Fruit fly (Drosophila melanogaster) whole organism, embryonic: ENCODE measurements around the gene Psa.

ENCODE experiments used
- Blimp-1 ChIP-seq: fragments of 200-800 bp; sonication (Bioruptor generic); optimal IDR thresholded peaks from 3 replicates; lab custom pipeline; 2018; ENCODE audit warnings: missing biosample characterization, missing genetic modification characterization, mild to moderate bottlenecking, moderate library complexity, missing genetic modification reagents
- CG10267 ChIP-seq: fragments of 200-800 bp; sonication (Bioruptor generic); optimal IDR thresholded peaks from 2 replicates; lab custom pipeline; 2018; ENCODE audit warnings: missing biosample characterization, mild to moderate bottlenecking, missing genetic modification characterization, moderate library complexity
- CG10274 ChIP-seq: fragments of 200-800 bp; sonication (Bioruptor generic); optimal IDR thresholded peaks from 3 replicates; lab custom pipeline; 2017; ENCODE audit warnings: missing biosample characterization, mild to moderate bottlenecking, missing genetic modification characterization
- CG11398 ChIP-seq: fragments of 200-800 bp; sonication (Bioruptor generic); optimal IDR thresholded peaks from 2 replicates; lab custom pipeline; 2016; ENCODE audit warnings: missing biosample characterization, missing genetic modification characterization
- CG11695 ChIP-seq: fragments of 200-800 bp; sonication (Bioruptor generic); IDR thresholded peaks from 3 replicates; pipeline ENCODE4 v1.3.6; 2022; ENCODE audit warnings: missing biosample characterization, missing genetic modification characterization
- CG12219 ChIP-seq: fragments of 200-800 bp; sonication (Bioruptor generic); optimal IDR thresholded peaks from 3 replicates; lab custom pipeline; 2018; ENCODE audit warnings: missing biosample characterization, mild to moderate bottlenecking, missing genetic modification characterization
- CG1233 ChIP-seq: fragments of 200-800 bp; sonication (Bioruptor generic); optimal IDR thresholded peaks from 4 replicates; lab custom pipeline; 2018; ENCODE audit warnings: missing biosample characterization, mild to moderate bottlenecking, missing genetic modification characterization
- CG12744 ChIP-seq: fragments of 200-800 bp; sonication (Bioruptor generic); optimal IDR thresholded peaks from 2 replicates; lab custom pipeline; 2016; ENCODE audit warnings: missing biosample characterization, missing genetic modification characterization
- CG13287 ChIP-seq: fragments of 200-800 bp; sonication (Bioruptor generic); IDR thresholded peaks from 2 replicates; pipeline ENCODE4 v1.3.6; 2022; ENCODE audit warnings: missing biosample characterization, missing genetic modification characterization; ENCODE audit not compliant: partially characterized antibody
- CG13296 ChIP-seq: fragments of 200-800 bp; sonication (Bioruptor generic); optimal IDR thresholded peaks from 3 replicates; lab custom pipeline; 2018; ENCODE audit warnings: missing biosample characterization, mild to moderate bottlenecking, missing genetic modification characterization
- CG13424 ChIP-seq: fragments of 200-800 bp; sonication (Bioruptor generic); optimal IDR thresholded peaks from 2 replicates; lab custom pipeline; 2019; ENCODE audit warnings: missing biosample characterization, mild to moderate bottlenecking, missing genetic modification characterization, moderate library complexity
- CG13775 ChIP-seq: fragments of 200-800 bp; sonication (Bioruptor generic); optimal IDR thresholded peaks from 3 replicates; lab custom pipeline; 2017; ENCODE audit warnings: missing biosample characterization, mild to moderate bottlenecking, missing genetic modification characterization
- CG14965 ChIP-seq: fragments of 200-800 bp; sonication (Bioruptor generic); optimal IDR thresholded peaks from 2 replicates; lab custom pipeline; 2016; ENCODE audit warnings: missing biosample characterization, missing genetic modification characterization, borderline replicate concordance
- CG15269 ChIP-seq: fragments of 200-800 bp; sonication (Bioruptor generic); optimal IDR thresholded peaks from 2 replicates; lab custom pipeline; 2018; ENCODE audit warnings: missing biosample characterization, mild to moderate bottlenecking, missing genetic modification characterization, moderate library complexity
- CG15514 ChIP-seq: fragments of 200-800 bp; sonication (Bioruptor generic); optimal IDR thresholded peaks from 3 replicates; lab custom pipeline; 2017; ENCODE audit warnings: missing biosample characterization, missing genetic modification characterization, mild to moderate bottlenecking, moderate library complexity, missing genetic modification reagents
- CG17361 ChIP-seq: fragments of 200-800 bp; sonication (Bioruptor generic); IDR thresholded peaks from 3 replicates; pipeline ENCODE4 v1.3.6; 2022; ENCODE audit warnings: missing biosample characterization, missing genetic modification characterization
- CG17385 ChIP-seq: fragments of 200-800 bp; sonication (Bioruptor generic); optimal IDR thresholded peaks from 3 replicates; lab custom pipeline; 2018; ENCODE audit warnings: missing biosample characterization, mild to moderate bottlenecking, missing genetic modification characterization
- CG2199 ChIP-seq: fragments of 200-800 bp; sonication (Bioruptor generic); IDR thresholded peaks from 3 replicates; pipeline ENCODE4 v1.3.6; 2022; ENCODE audit warnings: missing biosample characterization, missing genetic modification characterization
- CG31365 ChIP-seq: fragments of 200-800 bp; sonication (Bioruptor generic); optimal IDR thresholded peaks from 2 replicates; lab custom pipeline; 2018; ENCODE audit warnings: missing biosample characterization, mild to moderate bottlenecking, missing genetic modification characterization
- CG31388 ChIP-seq: fragments of 200-800 bp; sonication (Bioruptor generic); optimal IDR thresholded peaks from 2 replicates; lab custom pipeline; 2016; ENCODE audit warnings: missing biosample characterization, missing genetic modification characterization
- CG34422 ChIP-seq: fragments of 200-800 bp; sonication (Bioruptor generic); IDR thresholded peaks from 3 replicates; pipeline ENCODE4 v1.3.6; 2022; ENCODE audit warnings: missing biosample characterization, missing genetic modification characterization
- CG4730 ChIP-seq: fragments of 200-800 bp; sonication (Bioruptor generic); IDR thresholded peaks from 2 replicates; pipeline ENCODE4 v1.3.6; 2022; ENCODE audit warnings: missing biosample characterization, missing genetic modification characterization
- CG4820 ChIP-seq: fragments of 200-800 bp; sonication (Bioruptor generic); optimal IDR thresholded peaks from 3 replicates; lab custom pipeline; 2016; ENCODE audit warnings: missing biosample characterization, missing genetic modification characterization
- CG6765 ChIP-seq: fragments of 200-800 bp; sonication (Bioruptor generic); optimal IDR thresholded peaks from 3 replicates; lab custom pipeline; 2017; ENCODE audit warnings: missing biosample characterization, mild to moderate bottlenecking, missing genetic modification characterization
- CG7786 ChIP-seq: fragments of 200-800 bp; sonication (Bioruptor generic); optimal IDR thresholded peaks from 2 replicates; lab custom pipeline; 2016; ENCODE audit warnings: missing biosample characterization, missing genetic modification characterization
- CG9609 ChIP-seq: fragments of 200-800 bp; sonication (Bioruptor generic); optimal IDR thresholded peaks from 3 replicates; lab custom pipeline; 2016; ENCODE audit warnings: missing biosample characterization, missing genetic modification characterization
- CG9727 ChIP-seq: fragments of 200-800 bp; sonication (Bioruptor generic); optimal IDR thresholded peaks from 3 replicates; lab custom pipeline; 2017; ENCODE audit warnings: missing biosample characterization, mild to moderate bottlenecking, missing genetic modification characterization
- Dip2 ChIP-seq: fragments of 200-800 bp; sonication (Bioruptor generic); IDR thresholded peaks from 2 replicates; pipeline ENCODE4 v1.3.6; 2022; ENCODE audit warnings: missing biosample characterization, missing genetic modification characterization
- Mrtf ChIP-seq: fragments of 200-800 bp; sonication (Bioruptor generic); IDR thresholded peaks from 3 replicates; pipeline ENCODE4 v1.3.6; 2022; ENCODE audit warnings: missing biosample characterization, missing genetic modification characterization
- NC2α ChIP-seq: fragments of 200-800 bp; sonication (Bioruptor generic); optimal IDR thresholded peaks from 2 replicates; lab custom pipeline; 2016; ENCODE audit warnings: missing biosample characterization, missing genetic modification characterization
- NFAT ChIP-seq: fragments of 200-800 bp; sonication (Bioruptor generic); IDR thresholded peaks from 2 replicates; pipeline ENCODE4 v1.3.6; 2022; ENCODE audit warnings: missing biosample characterization, missing genetic modification characterization
- Oli ChIP-seq: fragments of 200-800 bp; sonication (Bioruptor generic); optimal IDR thresholded peaks from 2 replicates; lab custom pipeline; 2018; ENCODE audit warnings: missing biosample characterization, mild to moderate bottlenecking, missing genetic modification characterization, moderate library complexity
- Optix ChIP-seq: fragments of 200-800 bp; sonication (Bioruptor generic); IDR thresholded peaks from 3 replicates; pipeline ENCODE4 v1.3.6; 2022; ENCODE audit warnings: missing biosample characterization, missing genetic modification characterization
- PHDP ChIP-seq: fragments of 200-800 bp; sonication (Bioruptor generic); optimal IDR thresholded peaks from 3 replicates; lab custom pipeline; 2018; ENCODE audit warnings: missing biosample characterization, mild to moderate bottlenecking, missing genetic modification characterization, moderate library complexity
- Pdp1 ChIP-seq, 2 experiments: fragments of 200-800 bp; sonication (Bioruptor generic); optimal IDR thresholded peaks; 3 replicates each; lab custom pipeline; 2016; ENCODE audit warnings: missing biosample characterization in 2 of 2, missing genetic modification characterization in 2 of 2, mild to moderate bottlenecking in 1 of 2, moderate library complexity in 1 of 2
- ash1 ChIP-seq: fragments of 200-800 bp; sonication (Bioruptor generic); optimal IDR thresholded peaks from 2 replicates; lab custom pipeline; 2018; ENCODE audit warnings: missing biosample characterization, mild to moderate bottlenecking, missing genetic modification characterization
- btn ChIP-seq: fragments of 200-800 bp; sonication (Bioruptor generic); optimal IDR thresholded peaks from 2 replicates; lab custom pipeline; 2016; ENCODE audit warnings: missing biosample characterization, missing genetic modification characterization
- cato ChIP-seq: fragments of 200-800 bp; sonication (Bioruptor generic); optimal IDR thresholded peaks from 2 replicates; lab custom pipeline; 2016; ENCODE audit warnings: missing biosample characterization, missing genetic modification characterization, borderline replicate concordance
- chif ChIP-seq, 2 experiments: fragments of 200-800 bp; sonication (Bioruptor generic); optimal IDR thresholded peaks; 3 replicates each; lab custom pipeline; 2016; ENCODE audit warnings: missing biosample characterization in 2 of 2, missing genetic modification characterization in 2 of 2
- corto ChIP-seq: fragments of 200-800 bp; sonication (Bioruptor generic); optimal IDR thresholded peaks from 2 replicates; lab custom pipeline; 2016; ENCODE audit warnings: missing biosample characterization, mild to moderate bottlenecking, missing genetic modification characterization, moderate library complexity
- dati ChIP-seq: fragments of 200-800 bp; sonication (Bioruptor generic); IDR thresholded peaks from 2 replicates; pipeline ENCODE4 v1.3.6; 2022; ENCODE audit warnings: missing biosample characterization, missing genetic modification characterization
- fd96Cb ChIP-seq: fragments of 200-800 bp; sonication (Bioruptor generic); optimal IDR thresholded peaks from 2 replicates; lab custom pipeline; 2018; ENCODE audit warnings: missing biosample characterization, mild to moderate bottlenecking, missing genetic modification characterization, moderate library complexity
- jing ChIP-seq: fragments of 200-800 bp; sonication (Bioruptor generic); optimal IDR thresholded peaks from 2 replicates; lab custom pipeline; 2018; ENCODE audit warnings: missing biosample characterization, mild to moderate bottlenecking, missing genetic modification characterization
- odd ChIP-seq: fragments of 200-800 bp; sonication (Bioruptor generic); optimal IDR thresholded peaks from 2 replicates; lab custom pipeline; 2017; ENCODE audit warnings: missing biosample characterization, mild to moderate bottlenecking, missing genetic modification characterization
- rib ChIP-seq: fragments of 200-800 bp; sonication (Bioruptor generic); IDR thresholded peaks from 2 replicates; pipeline ENCODE4 v1.3.6; 2022; ENCODE audit warnings: missing biosample characterization, missing genetic modification characterization
- shn ChIP-seq: fragments of 200-800 bp; sonication (Bioruptor generic); optimal IDR thresholded peaks from 3 replicates; lab custom pipeline; 2016; ENCODE audit warnings: missing biosample characterization, missing genetic modification characterization
- sna ChIP-seq: fragments of 200-800 bp; sonication (Bioruptor generic); IDR thresholded peaks from 2 replicates; pipeline ENCODE4 v1.3.6; 2022; ENCODE audit warnings: missing biosample characterization, missing genetic modification characterization; ENCODE audit not compliant: partially characterized antibody
- tin ChIP-seq: fragments of 200-800 bp; sonication (Bioruptor generic); optimal IDR thresholded peaks from 3 replicates; lab custom pipeline; 2016; ENCODE audit warnings: missing biosample characterization, missing genetic modification characterization
- trem ChIP-seq: fragments of 200-800 bp; optimal IDR thresholded peaks from 3 replicates; lab custom pipeline; 2019; ENCODE audit warnings: missing biosample characterization, mild to moderate bottlenecking, missing genetic modification characterization, moderate library complexity
- ttk ChIP-seq: fragments of 200-800 bp; sonication (Bioruptor generic); IDR thresholded peaks from 2 replicates; pipeline ENCODE4 v2.1.2; 2022; ENCODE audit warnings: missing biosample characterization, missing genetic modification characterization

The Psa gene

DNA sequence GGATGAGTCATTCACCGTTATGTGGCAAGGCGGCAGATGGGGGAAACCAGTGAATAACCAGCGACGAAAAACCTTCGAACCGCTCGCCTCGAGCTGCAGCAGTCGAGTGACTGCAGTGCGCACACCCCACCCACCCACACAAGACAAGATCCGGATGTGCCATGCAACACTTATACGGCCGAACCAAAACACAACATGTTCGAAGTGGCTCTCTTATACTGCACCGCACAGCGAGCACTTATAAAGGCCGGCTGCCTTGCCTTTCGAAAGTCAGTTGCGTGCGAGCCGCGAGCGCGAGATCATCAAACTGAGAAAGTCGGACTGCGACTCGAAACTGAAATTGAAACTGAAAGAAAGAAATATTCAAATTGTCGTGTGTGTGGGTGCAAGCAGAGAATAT, 39.1 kb upstream of the Psa start, which contains the start of gene rho (continued):
- TF ChIP-seq CG15269 (tag; lab: Kevin White, UChicago) (peak; percentile 37), CG12219 (peak; percentile 15), corto (GFP tag; lab: Kevin White, UChicago) (no peak), tin (GFP tag; lab: Kevin White, UChicago) (peak; percentile 32), Dip2 (GFP tag; lab: Robert Waterston, UW) (no peak), CG4730 (GFP tag; lab: Robert Waterston, UW) (no peak), NC2α (GFP tag; lab: Kevin White, UChicago) (peak; percentile 71), sna (GFP tag; lab: Robert Waterston, UW) (peak; percentile 51; the same call in 1 of the 2 replicates), CG11398 (GFP tag; lab: Kevin White, UChicago) (peak; percentile 12), CG2199 (GFP tag; lab: Robert Waterston, UW) (peak; percentile 54; the same call in 1 of the 3 replicates), dati (GFP tag; lab: Robert Waterston, UW) (no peak), CG14965 (GFP tag; lab: Kevin White, UChicago) (no peak), CG1233 (peak; percentile 1), CG10267 (tag; lab: Kevin White, UChicago) (peak; percentile 5), CG17385 (GFP tag; lab: Kevin White, UChicago) (peak; percentile 40), CG7786 (peak; percentile 3), CG10274 (GFP tag; lab: Kevin White, UChicago) (no peak), CG31365 (tag; lab: Kevin White, UChicago) (no peak), Mrtf (GFP tag; lab: Robert Waterston, UW) (no peak), CG11695 (GFP tag; lab: Robert Waterston, UW) (peak; percentile 51; the same call in 1 of the 3 replicates), CG13775 (GFP tag; lab: Kevin White, UChicago) (no peak), NFAT (GFP tag; lab: Robert Waterston, UW) (peak; percentile 62; the same call in 1 of the 2 replicates), CG4820 (GFP tag; lab: Kevin White, UChicago) (no peak), Pdp1 (GFP tag; optimal IDR thresholded peaks at IDR 0.05; lab: Kevin White, UChicago) (peak in 1 of 2 experiments; percentile 6), CG13287 (GFP tag; lab: Robert Waterston, UW) (peak; percentile 45; the same call in 1 of the 2 replicates)

DNA sequence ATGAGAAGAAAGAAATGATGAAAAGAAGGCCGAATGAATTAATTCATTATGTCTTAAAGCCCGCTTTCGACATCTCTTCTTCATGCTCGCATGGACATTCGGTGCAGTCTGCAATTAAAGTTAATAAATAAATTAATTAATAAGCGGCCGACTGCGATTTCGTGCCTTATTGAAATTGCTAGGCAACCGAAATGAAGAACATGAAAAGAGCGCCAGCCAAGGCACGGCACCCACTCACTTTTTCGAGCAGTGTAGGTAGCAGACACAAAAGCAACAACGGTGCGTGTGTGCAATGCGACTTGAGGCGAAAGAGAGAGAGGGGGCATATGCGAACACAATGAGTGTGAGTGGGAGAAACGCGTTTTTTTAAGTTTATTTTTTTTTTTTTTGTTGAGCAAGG, 38.2 kb upstream of the Psa start:
- TF ChIP-seq PHDP (tag; lab: Kevin White, UChicago) = peak; percentile 30
- TF ChIP-seq CG13775 (GFP tag; lab: Kevin White, UChicago) = peak; percentile 26
- peak; percentile 52; the same call in 2 of the 3 replicates for TF ChIP-seq CG17361 (GFP tag; lab: Robert Waterston, UW)
- peak; percentile 3 for TF ChIP-seq shn
- no peak for TF ChIP-seq odd (GFP tag; lab: Kevin White, UChicago)
- TF ChIP-seq trem (tag; lab: Kevin White, UChicago) = no peak
- peak; percentile 38 for TF ChIP-seq Blimp-1
- TF ChIP-seq jing (GFP tag; lab: Kevin White, UChicago) = peak; percentile 32
- TF ChIP-seq Oli = peak; percentile 45
- TF ChIP-seq cato = no peak
- 0 out of 3 replicates have a peak, but pooled peaks have one; percentile 46 for TF ChIP-seq Optix (GFP tag; lab: Robert Waterston, UW)
- no peak for TF ChIP-seq rib (GFP tag; lab: Robert Waterston, UW)
- no peak for TF ChIP-seq CG6765
- TF ChIP-seq CG9727 (GFP tag; lab: Kevin White, UChicago) = peak; percentile 40
- TF ChIP-seq CG15514 (GFP tag; lab: Kevin White, UChicago) = no peak
- TF ChIP-seq CG13296 (GFP tag; lab: Kevin White, UChicago) = no peak
- peak; percentile 44; the same call in 1 of the 2 replicates for TF ChIP-seq ttk (GFP tag; lab: Robert Waterston, UW)
- TF ChIP-seq btn = no peak
- TF ChIP-seq CG34422 (GFP tag; lab: Robert Waterston, UW) = 0 out of 3 replicates have a peak, but pooled peaks have one; percentile 41
- TF ChIP-seq chif (GFP tag; optimal IDR thresholded peaks at IDR 0.05; lab: Kevin White, UChicago) = peak; percentile 11 to 19
- TF ChIP-seq CG13424 (tag; lab: Kevin White, UChicago) = peak; percentile 34
- TF ChIP-seq CG31388 (GFP tag; lab: Kevin White, UChicago) = no peak
- no peak for TF ChIP-seq CG12744 (GFP tag; lab: Kevin White, UChicago)
- no peak for TF ChIP-seq ash1 (GFP tag; lab: Kevin White, UChicago)
- peak; percentile 35 for TF ChIP-seq fd96Cb (tag; lab: Kevin White, UChicago)
- TF ChIP-seq CG9609 = no peak
